Worm (Caenorhabditis elegans) whole organism, L2 larva: Measurements from ENCODE around the gene rrc-1.

Experiments used
- fos-1 ChIP-seq: fragments of 150-350 bp; optimal IDR thresholded peaks from 2 replicates; lab custom pipeline; 2014; ENCODE audit warnings: missing biosample characterization, missing genetic modification characterization
- lin-39 ChIP-seq: fragments of 150-350 bp; optimal IDR thresholded peaks from 2 replicates; lab custom pipeline; 2014; ENCODE audit warnings: missing biosample characterization, missing genetic modification reagents, missing genetic modification characterization
- nhr-77 ChIP-seq: fragments of 150-350 bp; optimal IDR thresholded peaks from 2 replicates; lab custom pipeline; 2014; ENCODE audit warnings: missing biosample characterization, missing genetic modification characterization
- skn-1 ChIP-seq: sonication (generic microtip); optimal IDR thresholded peaks from 2 replicates; lab custom pipeline; 2017; ENCODE audit warnings: missing biosample characterization, missing genetic modification characterization

DNA sequence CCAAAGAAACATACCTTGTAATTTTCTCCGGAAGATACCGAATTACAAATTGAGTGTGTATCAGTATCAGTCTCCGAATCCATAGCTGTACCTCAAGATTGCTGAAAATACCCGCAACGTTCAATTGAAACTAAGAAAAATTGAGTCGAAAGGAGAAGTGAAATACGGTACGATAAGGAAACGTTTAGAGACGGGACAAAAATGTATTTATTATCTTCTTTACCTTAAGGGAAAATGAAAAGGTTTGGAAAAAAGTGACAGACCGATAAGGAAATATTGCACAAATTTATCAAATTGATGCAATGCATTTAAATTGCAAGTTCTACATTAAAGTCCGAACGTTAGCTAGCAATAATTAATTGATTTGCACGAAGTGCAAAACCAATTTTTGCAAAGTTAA lies 42.0 kb downstream of the rrc-1 start, which contains the start of gene F36G3.1:
- TF ChIP-seq fos-1 (no peak), lin-39 (tag; lab: Kevin White, UChicago) (no peak), nhr-77 (tag; lab: Kevin White, UChicago) (no peak), skn-1 (tag; lab: Kevin White, UChicago) (no peak)
